Worm (Caenorhabditis elegans): ENCODE measurements around the gene Y45G5AM.4.

The Y45G5AM.4 gene

ce11 chrV:4152200-4152599 is 10.8 kb upstream of the Y45G5AM.4 start, which contains the start of gene Y45G5AM.6:
Y45G5AM.6 (minus strand) TSS chrV:4152300.
- TF ChIP-seq B0310.2 (tag; optimal IDR thresholded peaks at IDR 0.05) (no peak), hmg-4 (GFP tag; optimal IDR thresholded peaks at IDR 0.05) (no peak), hnd-1 (tag; optimal IDR thresholded peaks at IDR 0.05) (no peak), aly-1 (tag; optimal IDR thresholded peaks at IDR 0.05) (no peak), pes-1 (GFP tag; IDR thresholded peaks at IDR 0.05) (no peak), ceh-13 (GFP tag; optimal IDR thresholded peaks at IDR 0.05) (no peak), ets-7 (tag; optimal IDR thresholded peaks at IDR 0.05) (no peak), hmbx-1 (tag; optimal IDR thresholded peaks at IDR 0.05) (no peak), sea-1 (GFP tag; conservative IDR thresholded peaks at IDR 0.05) (no peak), tra-4 (tag; optimal IDR thresholded peaks at IDR 0.05) (no peak), ama-1 (optimal IDR thresholded peaks at IDR 0.05) (no peak), F13C5.2 (tag; optimal IDR thresholded peaks at IDR 0.05) (no peak), scrt-1 (GFP tag; IDR thresholded peaks at IDR 0.05) (no peak), ceh-36 (tag; optimal IDR thresholded peaks at IDR 0.05) (no peak), tbx-37 (GFP tag; conservative IDR thresholded peaks at IDR 0.05) (no peak), tbx-11 (GFP tag; IDR thresholded peaks at IDR 0.05) (no peak), flt-1 (GFP tag; IDR thresholded peaks at IDR 0.05) (no peak)

ce11 chrV:4157291-4157690 is 5.7 kb upstream of the Y45G5AM.4 start:
- TF ChIP-seq aly-1 (tag; optimal IDR thresholded peaks at IDR 0.05), result no peak
- no peak for TF ChIP-seq hmbx-1 (tag; optimal IDR thresholded peaks at IDR 0.05)

ce11 chrV:4160086-4160485 is 2.9 kb upstream of the Y45G5AM.4 start, which contains the start of gene Y45G5AM.5:
Y45G5AM.5 (plus strand) TSS chrV:4160386.
- no peak for TF ChIP-seq B0310.2 (tag; optimal IDR thresholded peaks at IDR 0.05)
- TF ChIP-seq ceh-13 (GFP tag; optimal IDR thresholded peaks at IDR 0.05), result no peak
- TF ChIP-seq sea-1 (GFP tag; conservative IDR thresholded peaks at IDR 0.05), result no peak
- TF ChIP-seq aly-1 (tag; optimal IDR thresholded peaks at IDR 0.05), result no peak
- no peak for TF ChIP-seq scrt-1 (GFP tag; IDR thresholded peaks at IDR 0.05)
- TF ChIP-seq pes-1 (GFP tag; IDR thresholded peaks at IDR 0.05), result no peak
- TF ChIP-seq hmbx-1 (tag; optimal IDR thresholded peaks at IDR 0.05), result no peak
- TF ChIP-seq ets-7 (tag; optimal IDR thresholded peaks at IDR 0.05), result no peak
- no peak for TF ChIP-seq flt-1 (GFP tag; IDR thresholded peaks at IDR 0.05)
- no peak for TF ChIP-seq hmg-4 (GFP tag; optimal IDR thresholded peaks at IDR 0.05)
- no peak for TF ChIP-seq hnd-1 (tag; optimal IDR thresholded peaks at IDR 0.05)
- TF ChIP-seq F13C5.2 (tag; optimal IDR thresholded peaks at IDR 0.05), result no peak
- no peak for TF ChIP-seq tbx-37 (GFP tag; conservative IDR thresholded peaks at IDR 0.05)
- no peak for TF ChIP-seq tbx-11 (GFP tag; IDR thresholded peaks at IDR 0.05)

- TF ChIP-seq sea-1 (GFP tag; conservative IDR thresholded peaks at IDR 0.05), result no peak
- TF ChIP-seq F13C5.2 (tag; optimal IDR thresholded peaks at IDR 0.05), result no peak
- TF ChIP-seq hmg-4 (GFP tag; optimal IDR thresholded peaks at IDR 0.05), result no peak
- no peak for TF ChIP-seq tbx-11 (GFP tag; IDR thresholded peaks at IDR 0.05)
- no peak for TF ChIP-seq B0310.2 (tag; optimal IDR thresholded peaks at IDR 0.05)
- TF ChIP-seq ceh-13 (GFP tag; optimal IDR thresholded peaks at IDR 0.05), result no peak
- TF ChIP-seq hnd-1 (tag; optimal IDR thresholded peaks at IDR 0.05), result no peak
- no peak for TF ChIP-seq pes-1 (GFP tag; IDR thresholded peaks at IDR 0.05)
- TF ChIP-seq ama-1 (optimal IDR thresholded peaks at IDR 0.05), result no peak
These were observed 1.5 kb downstream of the Y45G5AM.4 start, which contains the start of gene Y45G5AM.3 for ce11 chrV:4164504-4164959. Y45G5AM.3 (plus strand) TSS chrV:4164554.

- TF ChIP-seq flt-1 (GFP tag; IDR thresholded peaks at IDR 0.05), result no peak
- TF ChIP-seq hmbx-1 (tag; optimal IDR thresholded peaks at IDR 0.05), result no peak
- no peak for TF ChIP-seq tra-4 (tag; optimal IDR thresholded peaks at IDR 0.05)
- TF ChIP-seq F13C5.2 (tag; optimal IDR thresholded peaks at IDR 0.05), result no peak
- TF ChIP-seq ets-7 (tag; optimal IDR thresholded peaks at IDR 0.05), result no peak
- TF ChIP-seq pes-1 (GFP tag; IDR thresholded peaks at IDR 0.05), result no peak
- TF ChIP-seq hmg-4 (GFP tag; optimal IDR thresholded peaks at IDR 0.05), result no peak
- TF ChIP-seq sea-1 (GFP tag; conservative IDR thresholded peaks at IDR 0.05), result no peak
- no peak for TF ChIP-seq hnd-1 (tag; optimal IDR thresholded peaks at IDR 0.05)
- TF ChIP-seq ceh-13 (GFP tag; optimal IDR thresholded peaks at IDR 0.05), result no peak
- no peak for TF ChIP-seq ama-1 (optimal IDR thresholded peaks at IDR 0.05)
- TF ChIP-seq tbx-37 (GFP tag; conservative IDR thresholded peaks at IDR 0.05), result no peak
- TF ChIP-seq B0310.2 (tag; optimal IDR thresholded peaks at IDR 0.05), result no peak
- no peak for TF ChIP-seq scrt-1 (GFP tag; IDR thresholded peaks at IDR 0.05)
- no peak for TF ChIP-seq aly-1 (tag; optimal IDR thresholded peaks at IDR 0.05)
- TF ChIP-seq tbx-11 (GFP tag; IDR thresholded peaks at IDR 0.05), result no peak
- no peak for TF ChIP-seq ceh-36 (tag; optimal IDR thresholded peaks at IDR 0.05)
These were observed 5.0 kb downstream of the Y45G5AM.4 start for ce11 chrV:4168045-4168444.

- no peak for TF ChIP-seq tbx-11 (GFP tag; IDR thresholded peaks at IDR 0.05)
- TF ChIP-seq hmbx-1 (tag; optimal IDR thresholded peaks at IDR 0.05), result no peak
- TF ChIP-seq scrt-1 (GFP tag; IDR thresholded peaks at IDR 0.05), result no peak
- TF ChIP-seq ets-7 (tag; optimal IDR thresholded peaks at IDR 0.05), result no peak
- no peak for TF ChIP-seq B0310.2 (tag; optimal IDR thresholded peaks at IDR 0.05)
- no peak for TF ChIP-seq pes-1 (GFP tag; IDR thresholded peaks at IDR 0.05)
- no peak for TF ChIP-seq flt-1 (GFP tag; IDR thresholded peaks at IDR 0.05)
- no peak for TF ChIP-seq hmg-4 (GFP tag; optimal IDR thresholded peaks at IDR 0.05)
- no peak for TF ChIP-seq sea-1 (GFP tag; conservative IDR thresholded peaks at IDR 0.05)
- TF ChIP-seq aly-1 (tag; optimal IDR thresholded peaks at IDR 0.05), result no peak
- no peak for TF ChIP-seq ceh-36 (tag; optimal IDR thresholded peaks at IDR 0.05)
- TF ChIP-seq F13C5.2 (tag; optimal IDR thresholded peaks at IDR 0.05), result no peak
- no peak for TF ChIP-seq ama-1 (optimal IDR thresholded peaks at IDR 0.05)
- TF ChIP-seq tbx-37 (GFP tag; conservative IDR thresholded peaks at IDR 0.05), result no peak
- no peak for TF ChIP-seq tra-4 (tag; optimal IDR thresholded peaks at IDR 0.05)
- no peak for TF ChIP-seq hnd-1 (tag; optimal IDR thresholded peaks at IDR 0.05)
- no peak for TF ChIP-seq ceh-13 (GFP tag; optimal IDR thresholded peaks at IDR 0.05)
These were observed 6.6 kb downstream of the Y45G5AM.4 start for ce11 chrV:4169658-4170057.

ce11 chrV:4170138-4170537 is 7.1 kb downstream of the Y45G5AM.4 start, which contains the start of gene Y45G5AM.7:
Y45G5AM.7 (minus strand) TSS chrV:4170238.
- TF ChIP-seq tra-4 (tag; optimal IDR thresholded peaks at IDR 0.05), result no peak
- TF ChIP-seq F13C5.2 (tag; optimal IDR thresholded peaks at IDR 0.05), result no peak
- TF ChIP-seq ceh-36 (tag; optimal IDR thresholded peaks at IDR 0.05), result no peak
- no peak for TF ChIP-seq tbx-37 (GFP tag; conservative IDR thresholded peaks at IDR 0.05)
- TF ChIP-seq hmbx-1 (tag; optimal IDR thresholded peaks at IDR 0.05), result no peak
- no peak for TF ChIP-seq ets-7 (tag; optimal IDR thresholded peaks at IDR 0.05)
- no peak for TF ChIP-seq hmg-4 (GFP tag; optimal IDR thresholded peaks at IDR 0.05)
- no peak for TF ChIP-seq pes-1 (GFP tag; IDR thresholded peaks at IDR 0.05)
- no peak for TF ChIP-seq ceh-13 (GFP tag; optimal IDR thresholded peaks at IDR 0.05)
- no peak for TF ChIP-seq tbx-11 (GFP tag; IDR thresholded peaks at IDR 0.05)
- no peak for TF ChIP-seq sea-1 (GFP tag; conservative IDR thresholded peaks at IDR 0.05)
- no peak for TF ChIP-seq hnd-1 (tag; optimal IDR thresholded peaks at IDR 0.05)
- no peak for TF ChIP-seq ama-1 (optimal IDR thresholded peaks at IDR 0.05)
- no peak for TF ChIP-seq flt-1 (GFP tag; IDR thresholded peaks at IDR 0.05)

Data from whole organism, early embryonic.